Worm (Caenorhabditis elegans): Measurements from ENCODE around the gene oac-30.

DNA sequence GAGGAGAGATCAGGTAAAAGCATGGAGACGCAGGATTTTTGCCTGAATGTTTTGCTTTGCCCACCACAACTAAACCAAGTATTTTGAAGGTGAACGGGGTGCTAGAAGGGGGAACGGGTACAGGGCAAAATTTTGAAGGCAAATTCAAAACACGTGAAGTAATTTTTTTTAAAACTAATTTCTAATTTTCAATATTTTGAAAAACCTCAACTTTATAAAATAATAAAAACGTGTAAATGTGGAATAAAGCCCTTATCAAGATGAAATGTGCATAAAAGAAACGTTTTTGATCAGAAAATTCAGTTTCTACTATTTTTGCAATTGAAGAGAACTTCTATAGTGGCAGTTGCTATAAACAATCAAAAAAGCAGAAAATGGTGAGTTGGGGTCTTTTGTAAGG, 11.1 kb downstream of the oac-30 start, which contains the start of gene clec-119:
- TF ChIP-seq ZK546.5 (tag; optimal IDR thresholded peaks at IDR 0.05) (no peak), jun-1 (tag; optimal IDR thresholded peaks at IDR 0.05) (no peak), ama-1 (optimal IDR thresholded peaks at IDR 0.05) (no peak), nhr-77 (tag; optimal IDR thresholded peaks at IDR 0.05) (no peak), ceh-82 (tag; optimal IDR thresholded peaks at IDR 0.05) (no peak), madf-9 (GFP tag; conservative IDR thresholded peaks at IDR 0.05) (no peak), egl-27 (tag; optimal IDR thresholded peaks at IDR 0.05) (no peak), nhr-6 (tag; optimal IDR thresholded peaks at IDR 0.05) (no peak), nhr-11 (tag; optimal IDR thresholded peaks at IDR 0.05) (no peak), madf-5 (GFP tag; IDR thresholded peaks at IDR 0.05) (no peak), lin-39 (tag; optimal IDR thresholded peaks at IDR 0.05) (no peak), saeg-2 (GFP tag; IDR thresholded peaks at IDR 0.05) (no peak), nhr-237 (tag; optimal IDR thresholded peaks at IDR 0.05) (no peak)
